Worm (Caenorhabditis elegans): Measurements from ENCODE around the gene srh-62.

srh-62 gene

ce11 chrV:396309-396708 lies 6.6 kb downstream of the srh-62 start, which contains the start of gene nhr-253:
TSS of gene nhr-253 (plus strand) at chrV:396593.
- TF ChIP-seq rnt-1 (tag; optimal IDR thresholded peaks at IDR 0.05) (no peak), hlh-13 (GFP tag; optimal IDR thresholded peaks at IDR 0.05) (no peak), ceh-48 (tag; optimal IDR thresholded peaks at IDR 0.05) (no peak), F13H6.1 (tag; optimal IDR thresholded peaks at IDR 0.05) (no peak), eyg-1 (tag; optimal IDR thresholded peaks at IDR 0.05) (no peak), syd-9 (tag; optimal IDR thresholded peaks at IDR 0.05) (no peak)

ce11 chrV:392199-392678 lies 10.7 kb downstream of the srh-62 start, which contains the start of gene nhr-254:
TSS of gene nhr-254 (plus strand) at chrV:392628.
- TF ChIP-seq fax-1 (tag; optimal IDR thresholded peaks at IDR 0.05) (no peak), K09A11.1 (tag; optimal IDR thresholded peaks at IDR 0.05; ENCODE audit: insufficient read depth) (no peak), sox-2 (GFP tag; IDR thresholded peaks at IDR 0.05) (no peak), ceh-34 (tag; optimal IDR thresholded peaks at IDR 0.05) (no peak), ceh-48 (tag; optimal IDR thresholded peaks at IDR 0.05) (no peak), che-1 (tag; optimal IDR thresholded peaks at IDR 0.05) (no peak), ceh-30 (tag; optimal IDR thresholded peaks at IDR 0.05) (no peak), hlh-15 (tag; optimal IDR thresholded peaks at IDR 0.05) (no peak), pat-9 (tag; optimal IDR thresholded peaks at IDR 0.05) (no peak), ets-4 (tag; optimal IDR thresholded peaks at IDR 0.05) (no peak), pros-1 (tag; optimal IDR thresholded peaks at IDR 0.05) (no peak), T23F11.4 (GFP tag; optimal IDR thresholded peaks at IDR 0.05) (no peak), K02D7.2 (tag; optimal IDR thresholded peaks at IDR 0.05) (no peak), ceh-24 (tag; optimal IDR thresholded peaks at IDR 0.05) (no peak), fkh-6 (tag; optimal IDR thresholded peaks at IDR 0.05) (no peak), madf-2 (tag; optimal IDR thresholded peaks at IDR 0.05) (no peak), pax-1 (tag; optimal IDR thresholded peaks at IDR 0.05) (no peak)

- TF ChIP-seq F13H6.1 (tag; optimal IDR thresholded peaks at IDR 0.05): no peak
Observed at ce11 chrV:388397-388796, 14.5 kb downstream of the srh-62 start, which contains the start of gene ZK6.6. TSS of gene ZK6.6 (plus strand) at chrV:388697.

- TF ChIP-seq elt-2 (tag; optimal IDR thresholded peaks at IDR 0.05) (peak; percentile 59), lim-6 (tag; optimal IDR thresholded peaks at IDR 0.05) (no peak), tbx-7 (tag; optimal IDR thresholded peaks at IDR 0.05) (no peak), ceh-22 (tag; optimal IDR thresholded peaks at IDR 0.05) (no peak), ttx-3 (tag; optimal IDR thresholded peaks at IDR 0.05) (no peak), npax-4 (tag; optimal IDR thresholded peaks at IDR 0.05) (no peak), ceh-14 (tag; optimal IDR thresholded peaks at IDR 0.05) (no peak), ceh-6 (GFP tag; optimal IDR thresholded peaks at IDR 0.05) (no peak)
Observed at ce11 chrV:385488-385887, 17.4 kb downstream of the srh-62 start, which contains the start of gene lipl-5. TSS of gene lipl-5 (plus strand) at chrV:385746.

ce11 chrV:384511-384910 lies 18.4 kb downstream of the srh-62 start:
- TF ChIP-seq nfya-1 (tag; optimal IDR thresholded peaks at IDR 0.05) (no peak), ref-2 (tag; optimal IDR thresholded peaks at IDR 0.05) (no peak), ceh-2 (tag; optimal IDR thresholded peaks at IDR 0.05) (no peak), ama-1 (optimal IDR thresholded peaks at IDR 0.05) (no peak), T23F11.4 (GFP tag; optimal IDR thresholded peaks at IDR 0.05) (no peak), ceh-34 (tag; optimal IDR thresholded peaks at IDR 0.05) (no peak), pqm-1 (tag; optimal IDR thresholded peaks at IDR 0.05) (no peak), fkh-10 (GFP tag; optimal IDR thresholded peaks at IDR 0.05) (no peak), hlh-13 (GFP tag; optimal IDR thresholded peaks at IDR 0.05) (no peak), K09A11.1 (tag; optimal IDR thresholded peaks at IDR 0.05; ENCODE audit: insufficient read depth) (no peak), fax-1 (tag; optimal IDR thresholded peaks at IDR 0.05) (no peak), ceh-30 (tag; optimal IDR thresholded peaks at IDR 0.05) (no peak), lim-6 (tag; optimal IDR thresholded peaks at IDR 0.05) (no peak), ceh-6 (GFP tag; optimal IDR thresholded peaks at IDR 0.05) (no peak)

All from whole organism, late embryonic.